Worm (Caenorhabditis elegans): ENCODE measurements around the gene kbp-2.

ce11 chrIII:4854918-4855317 is 48.8 kb downstream of the kbp-2 start, which contains the start of gene C35D10.8:
- TF ChIP-seq F13C5.2 (tag; optimal IDR thresholded peaks at IDR 0.05) (no peak), hmg-4 (GFP tag; optimal IDR thresholded peaks at IDR 0.05) (no peak), pes-1 (GFP tag; IDR thresholded peaks at IDR 0.05) (no peak), hmbx-1 (tag; optimal IDR thresholded peaks at IDR 0.05) (no peak), aly-1 (tag; optimal IDR thresholded peaks at IDR 0.05) (no peak), ama-1 (optimal IDR thresholded peaks at IDR 0.05) (no peak), tbx-37 (GFP tag; conservative IDR thresholded peaks at IDR 0.05) (no peak), scrt-1 (GFP tag; IDR thresholded peaks at IDR 0.05) (no peak), tra-4 (tag; optimal IDR thresholded peaks at IDR 0.05) (no peak), ceh-36 (tag; optimal IDR thresholded peaks at IDR 0.05) (no peak), tbx-11 (GFP tag; IDR thresholded peaks at IDR 0.05) (no peak), sea-1 (GFP tag; conservative IDR thresholded peaks at IDR 0.05) (no peak)

Measured in whole organism, early embryonic.